Fruit fly (Drosophila melanogaster) whole organism, wandering third instar larva: ENCODE results near the gene CG9389.

Source experiments
- Abd-B ChIP-seq: fragments of >200 bp; optimal IDR thresholded peaks from 2 replicates; lab custom pipeline; 2017; ENCODE audit warnings: missing biosample characterization, missing genetic modification characterization
- CG32264 ChIP-seq: fragments of 200-800 bp; sonication (Bioruptor generic); optimal IDR thresholded peaks from 2 replicates; lab custom pipeline; 2016; ENCODE audit warnings: missing biosample characterization, missing genetic modification characterization
- CG9705 ChIP-seq: fragments of 200-800 bp; sonication (Bioruptor generic); optimal IDR thresholded peaks from 2 replicates; lab custom pipeline; 2018; ENCODE audit warnings: missing biosample characterization, mild to moderate bottlenecking, missing genetic modification characterization
- CrebA ChIP-seq: fragments of 200-800 bp; sonication (Bioruptor generic); optimal IDR thresholded peaks from 2 replicates; lab custom pipeline; 2016; ENCODE audit warnings: missing biosample characterization, mild to moderate bottlenecking, missing genetic modification characterization, borderline replicate concordance
- Dfd ChIP-seq: fragments of >200 bp; optimal IDR thresholded peaks from 2 replicates; lab custom pipeline; 2017; ENCODE audit warnings: missing biosample characterization, missing genetic modification characterization
- Dif ChIP-seq: fragments of 200-275, 200-300 bp; sonication (Bioruptor generic); optimal IDR thresholded peaks from 2 replicates; lab custom pipeline; 2018; ENCODE audit warnings: missing biosample characterization, missing genetic modification characterization; ENCODE audit not compliant: partially characterized antibody
- GATAd ChIP-seq: sonication (Bioruptor generic); optimal IDR thresholded peaks from 2 replicates; lab custom pipeline; 2016; ENCODE audit warnings: missing biosample characterization, missing genetic modification characterization
- HLH106 ChIP-seq: fragments of 200-800 bp; optimal IDR thresholded peaks from 3 replicates; lab custom pipeline; 2019; ENCODE audit warnings: missing biosample characterization, mild to moderate bottlenecking, missing genetic modification characterization, moderate library complexity
- Hnf4 ChIP-seq: fragments of 200-800 bp; sonication (Bioruptor generic); optimal IDR thresholded peaks from 2 replicates; lab custom pipeline; 2016; ENCODE audit warnings: missing biosample characterization, mild to moderate bottlenecking, missing genetic modification characterization
- Hr78 ChIP-seq: fragments of >200 bp; optimal IDR thresholded peaks from 2 replicates; lab custom pipeline; 2017; ENCODE audit warnings: missing biosample characterization, missing genetic modification characterization
- Hr83 ChIP-seq: fragments of 200-300 bp; sonication (Bioruptor generic); optimal IDR thresholded peaks from 2 replicates; lab custom pipeline; 2016; ENCODE audit warnings: missing biosample characterization, mild to moderate bottlenecking, missing genetic modification characterization, moderate library complexity; ENCODE audit not compliant: poor library complexity, severe bottlenecking
- Jra ChIP-seq: sonication (Bioruptor generic); optimal IDR thresholded peaks from 2 replicates; lab custom pipeline; 2016; ENCODE audit warnings: missing biosample characterization, missing genetic modification characterization
- Mio ChIP-seq: sonication (Bioruptor generic); optimal IDR thresholded peaks from 2 replicates; lab custom pipeline; 2016; ENCODE audit warnings: missing biosample characterization, missing genetic modification characterization
- Myc ChIP-seq: fragments of >200 bp; optimal IDR thresholded peaks from 2 replicates; lab custom pipeline; 2017
- N ChIP-seq: fragments of >200 bp; optimal IDR thresholded peaks from 2 replicates; lab custom pipeline; 2018; ENCODE audit warnings: missing biosample characterization, missing external identifiers, missing genetic modification characterization
- OdsH ChIP-seq: fragments of 200-800 bp; sonication (Bioruptor generic); optimal IDR thresholded peaks from 2 replicates; lab custom pipeline; 2016; ENCODE audit warnings: missing biosample characterization, mild to moderate bottlenecking, missing genetic modification characterization
- Sp1 ChIP-seq: fragments of 200-800 bp; sonication (Bioruptor generic); optimal IDR thresholded peaks from 3 replicates; lab custom pipeline; 2019; ENCODE audit warnings: missing biosample characterization, mild to moderate bottlenecking, missing genetic modification characterization, moderate library complexity
- Vsx2 ChIP-seq: fragments of 200-300, 225-300 bp; sonication (Bioruptor generic); optimal IDR thresholded peaks from 2 replicates; lab custom pipeline; 2018; ENCODE audit warnings: missing biosample characterization, missing genetic modification characterization; ENCODE audit not compliant: partially characterized antibody
- brk ChIP-seq: fragments of 200-800 bp; sonication (Bioruptor generic); optimal IDR thresholded peaks from 2 replicates; lab custom pipeline; 2016; ENCODE audit warnings: missing biosample characterization, mild to moderate bottlenecking, missing genetic modification characterization
- dl ChIP-seq, 2 experiments: fragments of 175-275, 200-275 bp in 1 of 2; fragments of 200-275 bp in 1 of 2; sonication (Bioruptor generic); optimal IDR thresholded peaks; lab custom pipeline; 2018; ENCODE audit warnings: mild to moderate bottlenecking in 2 of 2, missing biosample characterization in 2 of 2, missing genetic modification characterization in 2 of 2, moderate library complexity in 2 of 2; ENCODE audit not compliant: partially characterized antibody in 2 of 2, insufficient read depth in 1 of 2
- dmrt93B ChIP-seq: fragments of 200-800 bp; sonication (Bioruptor generic); optimal IDR thresholded peaks from 2 replicates; lab custom pipeline; 2018; ENCODE audit warnings: missing biosample characterization, mild to moderate bottlenecking, missing genetic modification characterization
- dsf ChIP-seq: sonication (Bioruptor generic); optimal IDR thresholded peaks from 2 replicates; lab custom pipeline; 2016; ENCODE audit warnings: missing biosample characterization, missing genetic modification characterization, borderline replicate concordance
- ey ChIP-seq: fragments of 200-800 bp; sonication (Bioruptor generic); optimal IDR thresholded peaks from 2 replicates; lab custom pipeline; 2016; ENCODE audit warnings: missing biosample characterization, missing genetic modification characterization
- foxo ChIP-seq, 2 experiments: fragments of 200-800 bp; sonication (Bioruptor generic); optimal IDR thresholded peaks; 2 replicates in 1 of 2; 3 replicates in 1 of 2; lab custom pipeline; 2016 to 2017; ENCODE audit warnings: missing biosample characterization in 2 of 2, missing genetic modification characterization in 2 of 2
- fru ChIP-seq: fragments of 200-800 bp; sonication (Bioruptor generic); optimal IDR thresholded peaks from 3 replicates; lab custom pipeline; 2016; ENCODE audit warnings: missing biosample characterization, mild to moderate bottlenecking, missing genetic modification characterization
- h ChIP-seq: fragments of 200-800 bp; sonication (Bioruptor generic); optimal IDR thresholded peaks from 3 replicates; lab custom pipeline; 2016; ENCODE audit warnings: missing biosample characterization, mild to moderate bottlenecking, missing genetic modification characterization
- jim ChIP-seq: fragments of 175-275, 200-325 bp; sonication (Bioruptor generic); optimal IDR thresholded peaks from 2 replicates; lab custom pipeline; 2016; ENCODE audit warnings: missing biosample characterization, mild to moderate bottlenecking, missing genetic modification characterization
- lola ChIP-seq: fragments of >200 bp; optimal IDR thresholded peaks from 2 replicates; lab custom pipeline; 2017; ENCODE audit warnings: missing biosample characterization, missing genetic modification characterization
- psq ChIP-seq: fragments of 200-800 bp; sonication (Bioruptor generic); optimal IDR thresholded peaks from 3 replicates; lab custom pipeline; 2017; ENCODE audit warnings: missing biosample characterization, mild to moderate bottlenecking, missing genetic modification characterization, moderate library complexity
- rgr ChIP-seq: fragments of 200-800 bp; sonication (Bioruptor generic); optimal IDR thresholded peaks from 3 replicates; lab custom pipeline; 2016; ENCODE audit warnings: missing biosample characterization, mild to moderate bottlenecking, missing genetic modification characterization
- sage ChIP-seq: fragments of 200-800 bp; sonication (Bioruptor generic); optimal IDR thresholded peaks from 2 replicates; lab custom pipeline; 2016; ENCODE audit warnings: missing biosample characterization, mild to moderate bottlenecking, missing genetic modification characterization
- sv ChIP-seq: fragments of 200-800 bp; sonication (Bioruptor generic); optimal IDR thresholded peaks from 3 replicates; lab custom pipeline; 2016; ENCODE audit warnings: missing biosample characterization, missing genetic modification characterization
- tai ChIP-seq: sonication (Bioruptor generic); optimal IDR thresholded peaks from 2 replicates; lab custom pipeline; 2016; ENCODE audit warnings: missing biosample characterization, missing genetic modification characterization
- usp ChIP-seq: fragments of >200 bp; optimal IDR thresholded peaks from 2 replicates; lab custom pipeline; 2017; ENCODE audit warnings: missing biosample characterization, missing genetic modification characterization
- woc ChIP-seq: sonication (Bioruptor generic); optimal IDR thresholded peaks from 2 replicates; lab custom pipeline; 2016; ENCODE audit warnings: missing biosample characterization, mild to moderate bottlenecking, missing genetic modification characterization

CG9389 gene

DNA sequence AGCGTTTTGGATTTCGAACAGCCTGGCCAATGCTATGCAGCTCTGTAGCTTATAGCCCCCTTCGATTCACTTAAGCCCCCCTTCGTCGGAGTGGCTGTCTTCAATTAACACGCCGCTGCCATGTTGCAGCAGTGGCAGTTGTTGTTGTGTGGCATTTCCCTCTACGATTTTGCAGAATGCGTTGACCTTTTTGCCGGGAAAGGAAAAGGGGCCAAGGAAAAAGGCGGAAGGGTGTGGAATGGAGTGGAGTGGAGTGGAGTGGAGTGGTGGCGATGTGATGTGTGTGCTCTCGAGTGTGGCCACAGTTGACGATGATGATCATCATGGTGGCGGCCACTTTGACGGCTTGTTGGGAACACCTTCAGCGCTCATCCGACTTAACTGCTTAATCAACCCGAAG lies 32.0 kb downstream of the CG9389 start:
- TF ChIP-seq HLH106 (tag; lab: Kevin White, UChicago) (no peak), Mio (GFP tag; lab: Kevin White, UChicago) (no peak), dsf (no peak), Hr83 (no peak), dl (GFP tag; optimal IDR thresholded peaks at IDR 0.05; lab: Kevin White, UChicago; ENCODE audit: insufficient read depth in 1 of 2, partially characterized antibody in 2 of 2) (no peak), woc (GFP tag; lab: Kevin White, UChicago) (no peak), Vsx2 (no peak), brk (GFP tag; lab: Kevin White, UChicago) (no peak), N (GFP tag; lab: Kevin White, UChicago) (no peak), Sp1 (GFP tag; lab: Kevin White, UChicago) (no peak), rgr (GFP tag; lab: Kevin White, UChicago) (no peak), sv (GFP tag; lab: Kevin White, UChicago) (no peak), ey (GFP tag; lab: Kevin White, UChicago) (no peak), Myc (lab: Kevin White, UChicago) (no peak), tai (GFP tag; lab: Kevin White, UChicago) (no peak), psq (GFP tag; lab: Kevin White, UChicago) (no peak), Jra (GFP tag; lab: Kevin White, UChicago) (no peak), Dif (GFP tag; lab: Kevin White, UChicago) (no peak), Dfd (no peak)

DNA sequence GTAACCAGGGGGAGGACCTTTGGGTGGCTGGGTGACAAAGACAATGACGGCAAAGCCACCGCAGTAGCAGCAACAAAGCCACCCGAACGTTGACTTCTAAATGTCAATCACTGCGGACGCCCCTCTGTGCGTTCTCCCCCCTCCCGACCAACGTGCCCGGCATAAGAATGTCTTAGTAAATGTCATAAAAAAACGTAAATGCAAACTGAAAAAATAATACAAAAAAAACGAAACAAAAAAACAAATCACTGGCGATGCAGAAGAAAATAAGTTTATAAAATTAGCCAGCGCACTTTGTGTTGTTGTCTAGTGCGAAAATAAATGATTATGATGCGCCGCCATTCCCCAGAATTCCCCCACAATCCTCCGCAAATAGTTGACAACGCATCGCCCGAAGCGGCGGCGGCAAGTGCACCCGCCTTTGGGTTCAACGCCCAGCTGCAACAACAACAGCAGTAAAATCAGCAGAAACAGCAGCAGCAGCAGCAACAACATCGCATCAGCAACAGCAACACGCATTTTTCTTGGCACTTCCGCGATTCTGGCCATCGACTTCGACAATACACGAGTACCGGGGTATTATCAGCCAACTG lies 33.3 kb downstream of the CG9389 start:
- TF ChIP-seq CG32264 (GFP tag; lab: Kevin White, UChicago) (no peak), Dfd (peak; percentile 21), Sp1 (GFP tag; lab: Kevin White, UChicago) (no peak)
- TF ChIP-seq, all 38 proteins: peak for 1

DNA sequence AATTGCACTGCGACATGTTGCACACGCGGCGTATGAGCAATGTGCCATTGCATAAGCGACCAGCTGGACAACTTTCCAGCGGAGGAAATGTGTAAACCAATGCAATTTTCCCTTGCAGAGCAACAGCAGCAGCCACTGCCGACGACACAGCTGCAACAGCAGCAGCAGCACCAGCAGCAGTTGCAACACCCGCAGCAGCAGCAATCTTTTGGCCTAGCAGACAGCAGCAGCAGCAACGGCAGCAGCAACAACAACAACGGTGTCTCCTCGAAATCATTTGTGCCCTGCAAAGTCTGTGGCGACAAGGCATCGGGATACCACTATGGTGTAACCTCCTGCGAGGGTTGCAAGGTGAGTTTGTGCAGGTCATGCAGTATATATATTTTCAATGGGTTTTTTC lies 39.6 kb downstream of the CG9389 start:
- TF ChIP-seq Dfd: peak; percentile 92
- TF ChIP-seq CG9705 (GFP tag; lab: Kevin White, UChicago): no peak
- TF ChIP-seq, all 38 proteins: peak for 1

DNA sequence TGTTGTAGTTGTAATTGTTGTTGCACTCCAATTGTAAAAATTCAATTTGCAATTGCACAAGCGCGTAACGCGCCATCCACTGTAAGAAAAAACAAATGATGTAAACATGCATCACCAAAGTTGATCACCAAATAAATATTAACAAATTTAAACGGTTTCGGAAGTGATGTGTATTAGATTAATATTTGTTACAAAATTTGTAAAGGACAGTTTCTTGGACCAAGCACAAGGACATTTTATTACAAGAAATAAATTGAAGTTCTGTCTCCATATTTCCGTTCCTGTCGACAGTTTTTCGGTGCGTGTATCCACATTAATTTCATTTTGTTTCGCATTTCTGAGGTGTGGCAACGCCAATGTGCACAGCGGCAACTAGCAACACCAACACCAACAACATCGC lies 40.6 kb downstream of the CG9389 start:
- no peak for TF ChIP-seq Mio (GFP tag; lab: Kevin White, UChicago)
- TF ChIP-seq Vsx2: no peak
- TF ChIP-seq CG32264 (GFP tag; lab: Kevin White, UChicago): no peak
- TF ChIP-seq Myc (lab: Kevin White, UChicago): no peak
- no peak for TF ChIP-seq fru (GFP tag; lab: Kevin White, UChicago)
- no peak for TF ChIP-seq N (GFP tag; lab: Kevin White, UChicago)
- no peak for TF ChIP-seq GATAd
- no peak for TF ChIP-seq h (GFP tag; lab: Kevin White, UChicago)
- no peak for TF ChIP-seq Sp1 (GFP tag; lab: Kevin White, UChicago)
- no peak for TF ChIP-seq jim
- no peak for TF ChIP-seq Hr83

DNA sequence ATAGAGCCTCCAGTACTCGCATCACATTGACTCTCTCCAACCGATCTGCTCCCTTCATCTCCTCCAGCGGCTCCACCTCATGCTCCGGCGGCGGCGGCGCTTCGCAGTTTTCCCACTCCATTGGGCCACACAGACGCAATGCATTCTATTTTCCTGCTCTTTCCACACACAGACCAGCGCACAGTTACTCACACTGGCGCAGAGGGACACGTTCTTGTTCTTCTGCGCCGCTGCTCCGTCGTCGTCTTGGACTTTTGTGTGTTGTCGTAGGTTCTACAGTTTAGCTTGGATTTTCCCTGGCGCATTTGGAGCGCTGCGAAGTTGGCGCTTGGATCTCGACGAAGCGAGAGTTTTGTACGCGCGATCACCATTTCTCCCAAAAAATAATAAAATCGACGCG lies 44.1 kb downstream of the CG9389 start, which contains the start of gene Eip78C:
Gene Eip78C, plus strand, starts transcription at position 301 of the 400 bp plus-strand sequence.
- TF ChIP-seq dl (GFP tag; optimal IDR thresholded peaks at IDR 0.05; lab: Kevin White, UChicago; ENCODE audit: insufficient read depth in 1 of 2, partially characterized antibody in 2 of 2) (no peak), Abd-B (GFP tag; lab: Kevin White, UChicago) (no peak), usp (GFP tag; lab: Kevin White, UChicago) (no peak), Myc (lab: Kevin White, UChicago) (no peak), dsf (no peak), sage (GFP tag; lab: Kevin White, UChicago) (no peak), dmrt93B (GFP tag; lab: Kevin White, UChicago) (no peak), Dif (GFP tag; lab: Kevin White, UChicago) (no peak), OdsH (GFP tag; lab: Kevin White, UChicago) (no peak), HLH106 (tag; lab: Kevin White, UChicago) (no peak), foxo (GFP tag; optimal IDR thresholded peaks at IDR 0.05; lab: Kevin White, UChicago) (no peak), lola (GFP tag; lab: Kevin White, UChicago) (no peak), Hnf4 (GFP tag; lab: Kevin White, UChicago) (no peak), tai (GFP tag; lab: Kevin White, UChicago) (no peak), sv (GFP tag; lab: Kevin White, UChicago) (no peak), CrebA (GFP tag; lab: Kevin White, UChicago) (no peak), Hr83 (no peak), Hr78 (GFP tag; lab: Kevin White, UChicago) (no peak)
